Fruit fly (Drosophila melanogaster): ENCODE results near the gene CG7110.

CG7110 gene

DNA sequence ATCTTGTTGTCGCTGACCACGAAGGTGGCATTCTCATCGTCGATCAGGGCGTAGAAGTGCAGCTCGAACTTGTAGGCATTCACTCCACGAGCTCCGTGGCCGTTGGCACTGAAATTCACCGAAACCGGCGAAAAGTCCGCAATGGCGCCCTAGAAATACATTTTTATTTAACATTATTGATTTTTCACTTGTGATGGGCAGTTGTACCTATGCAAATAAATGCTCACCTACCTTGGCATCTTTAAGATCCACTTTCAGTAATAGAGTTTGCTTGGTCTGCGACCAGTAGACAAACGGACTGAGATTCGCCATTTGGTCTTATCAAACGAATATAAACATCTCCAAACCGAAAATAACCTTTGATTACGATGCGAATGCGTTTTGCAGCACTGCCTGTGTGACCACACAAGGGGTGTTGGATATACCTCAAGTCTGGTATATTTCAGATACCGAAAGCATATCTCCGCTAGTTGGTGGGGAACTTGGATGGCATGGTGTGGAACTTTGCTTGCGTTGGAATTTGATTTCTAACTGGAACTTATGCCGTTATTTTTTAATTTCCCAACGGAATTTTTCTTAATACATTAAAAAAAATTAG is 46.6 kb downstream of the CG7110 start, which contains the start of gene Hacd2 (continued):
- TF ChIP-seq Rx (GFP tag; IDR thresholded peaks at IDR 0.05) (no peak), tna (GFP tag; IDR thresholded peaks at IDR 0.05; ENCODE audit: partially characterized antibody) (no peak), CG2889 (GFP tag; IDR thresholded peaks at IDR 0.05) (no peak), zf30C (GFP tag; optimal IDR thresholded peaks at IDR 0.05) (no peak), bcd (GFP tag; optimal IDR thresholded peaks at IDR 0.05) (peak; percentile 7), zen (tag; optimal IDR thresholded peaks at IDR 0.05) (no peak), gcm (GFP tag; optimal IDR thresholded peaks at IDR 0.05) (no peak), repo (GFP tag; optimal IDR thresholded peaks at IDR 0.05) (no peak), lov (optimal IDR thresholded peaks at IDR 0.05) (no peak), lov (GFP tag; IDR thresholded peaks at IDR 0.05) (no peak), lola (GFP tag; optimal IDR thresholded peaks at IDR 0.05) (no peak), Elba2 (GFP tag; optimal IDR thresholded peaks at IDR 0.05) (no peak), ATbp (GFP tag; optimal IDR thresholded peaks at IDR 0.05) (no peak), jumu (GFP tag; optimal IDR thresholded peaks at IDR 0.05) (peak; percentile 10), CG18011 (GFP tag; optimal IDR thresholded peaks at IDR 0.05) (no peak), cwo (GFP tag; optimal IDR thresholded peaks at IDR 0.05) (no peak), CG13123 (GFP tag; optimal IDR thresholded peaks at IDR 0.05) (peak; percentile 29), emc (GFP tag; optimal IDR thresholded peaks at IDR 0.05) (no peak), Hmx (GFP tag; optimal IDR thresholded peaks at IDR 0.05) (no peak), CG12744 (GFP tag; optimal IDR thresholded peaks at IDR 0.05) (peak; percentile 26), CG1024 (GFP tag; IDR thresholded peaks at IDR 0.05) (no peak), CG17186 (GFP tag; optimal IDR thresholded peaks at IDR 0.05) (peak; percentile 43), otp (GFP tag; IDR thresholded peaks at IDR 0.05) (no peak), CG16815 (GFP tag; optimal IDR thresholded peaks at IDR 0.05) (no peak), peb (GFP tag; IDR thresholded peaks at IDR 0.05) (no peak), CG3281 (GFP tag; optimal IDR thresholded peaks at IDR 0.05) (no peak), grau (tag; optimal IDR thresholded peaks at IDR 0.05) (no peak), CG11696 (GFP tag; IDR thresholded peaks at IDR 0.05) (no peak), wor (GFP tag; IDR thresholded peaks at IDR 0.05) (no peak), CG6654 (GFP tag; optimal IDR thresholded peaks at IDR 0.05) (no peak), CG4360 (GFP tag; IDR thresholded peaks at IDR 0.05) (no peak), CG17568 (GFP tag; optimal IDR thresholded peaks at IDR 0.05) (no peak), sens-2 (GFP tag; IDR thresholded peaks at IDR 0.05) (no peak), slp2 (GFP tag; optimal IDR thresholded peaks at IDR 0.05) (no peak), CG1647 (GFP tag; optimal IDR thresholded peaks at IDR 0.05) (peak; percentile 45), vfl (GFP tag; optimal IDR thresholded peaks at IDR 0.05) (peak; percentile 20), fru (optimal IDR thresholded peaks at IDR 0.05) (no peak), usp (GFP tag; optimal IDR thresholded peaks at IDR 0.05) (no peak), hbn (GFP tag; IDR thresholded peaks at IDR 0.05; ENCODE audit: partially characterized antibody) (no peak), nmo (GFP tag; optimal IDR thresholded peaks at IDR 0.05) (peak; percentile 58), Lhr (GFP tag; optimal IDR thresholded peaks at IDR 0.05) (peak; percentile 92), CG3407 (GFP tag; optimal IDR thresholded peaks at IDR 0.05) (no peak), CG8478 (optimal IDR thresholded peaks at IDR 0.05) (no peak), BtbVII (GFP tag; optimal IDR thresholded peaks at IDR 0.05) (no peak), Jarid2 (GFP tag; optimal IDR thresholded peaks at IDR 0.05) (no peak), nerfin-1 (tag; optimal IDR thresholded peaks at IDR 0.05) (no peak), CG1603 (tag; optimal IDR thresholded peaks at IDR 0.05) (peak; percentile 84), Ets97D (GFP tag; optimal IDR thresholded peaks at IDR 0.05) (peak; percentile 90), CG5245 (GFP tag; optimal IDR thresholded peaks at IDR 0.05) (no peak), CG2875 (GFP tag; optimal IDR thresholded peaks at IDR 0.05) (no peak), HmgD (GFP tag; optimal IDR thresholded peaks at IDR 0.05) (peak; percentile 72), chn (GFP tag; optimal IDR thresholded peaks at IDR 0.05) (peak; percentile 27)
